Worm (Caenorhabditis elegans): ENCODE data around the gene F52H2.1.
A peak's percentile ranks its signal among the peaks of the same experiment; 100 is the strongest.

F52H2.1 gene

ce11 chrX:2598833-2599279 is 26.0 kb downstream of the F52H2.1 start (continued):
- TF ChIP-seq egl-43 (GFP tag; IDR thresholded peaks at IDR 0.05): peak; percentile 67; the same call in 1 of the 2 replicates
- no peak for TF ChIP-seq madf-5 (GFP tag; IDR thresholded peaks at IDR 0.05)

ce11 chrX:2601025-2601705 is 28.3 kb downstream of the F52H2.1 start:
- TF ChIP-seq pha-4 (GFP tag; IDR thresholded peaks at IDR 0.05) (no peak), pha-4 (tag; optimal IDR thresholded peaks at IDR 0.05) (no peak), attf-4 (tag; optimal IDR thresholded peaks at IDR 0.05) (no peak), hlh-30 (tag; optimal IDR thresholded peaks at IDR 0.05; ENCODE audit: insufficient read depth) (peak; percentile 1), aha-1 (tag) (peak; percentile 79), unc-62 (GFP tag; optimal IDR thresholded peaks at IDR 0.05 in 1 of 2) (peak in 1 of 2 experiments; percentile 69), unc-62 (tag; optimal IDR thresholded peaks at IDR 0.05) (no peak), Y105C5A.15 (GFP tag; IDR thresholded peaks at IDR 0.05) (no peak), hif-1 (tag; optimal IDR thresholded peaks at IDR 0.05) (peak in 1 of 2 experiments; percentile 12), madf-5 (GFP tag; IDR thresholded peaks at IDR 0.05) (no peak), Y5F2A.4 (GFP tag; optimal IDR thresholded peaks at IDR 0.05) (no peak)

ce11 chrX:2604358-2605016 is 31.6 kb downstream of the F52H2.1 start:
- TF ChIP-seq lin-38 (GFP tag; IDR thresholded peaks at IDR 0.05) (no peak), nhr-237 (tag; optimal IDR thresholded peaks at IDR 0.05) (no peak), lsy-2 (tag; optimal IDR thresholded peaks at IDR 0.05) (peak in 1 of 2 experiments; percentile 4), Y75B8A.6 (GFP tag; IDR thresholded peaks at IDR 0.05) (no peak), hlh-30 (tag; optimal IDR thresholded peaks at IDR 0.05; ENCODE audit: insufficient read depth) (no peak), F37D6.2 (tag; optimal IDR thresholded peaks at IDR 0.05) (no peak), lin-1 (GFP tag; IDR thresholded peaks at IDR 0.05) (no peak), mdt-29 (GFP tag; IDR thresholded peaks at IDR 0.05) (no peak), D1046.2 (GFP tag; IDR thresholded peaks at IDR 0.05) (no peak), fkh-10 (GFP tag; optimal IDR thresholded peaks at IDR 0.05) (peak; percentile 23), cey-2 (tag; optimal IDR thresholded peaks at IDR 0.05; ENCODE audit: borderline replicate concordance, insufficient read depth) (no peak), ztf-7 (tag; optimal IDR thresholded peaks at IDR 0.05) (no peak), nhr-6 (tag; optimal IDR thresholded peaks at IDR 0.05) (no peak), lir-3 (tag; optimal IDR thresholded peaks at IDR 0.05) (no peak), dve-1 (tag; optimal IDR thresholded peaks at IDR 0.05; ENCODE audit: insufficient read depth) (peak; percentile 36), vab-7 (GFP tag; IDR thresholded peaks at IDR 0.05) (no peak), ces-1 (GFP tag; optimal IDR thresholded peaks at IDR 0.05) (no peak), F49E8.2 (tag; optimal IDR thresholded peaks at IDR 0.05; ENCODE audit: borderline replicate concordance) (no peak), T26A8.4 (GFP tag; IDR thresholded peaks at IDR 0.05) (no peak), hif-1 (tag; optimal IDR thresholded peaks at IDR 0.05) (no peak), sdz-12 (GFP tag; optimal IDR thresholded peaks at IDR 0.05) (no peak), aha-1 (tag) (peak; percentile 95), ama-1 (optimal IDR thresholded peaks at IDR 0.05) (no peak), zip-2 (tag; optimal IDR thresholded peaks at IDR 0.05) (no peak), unc-130 (GFP tag; optimal IDR thresholded peaks at IDR 0.05) (no peak), nhr-111 (GFP tag; optimal IDR thresholded peaks at IDR 0.05) (no peak), lin-15B (tag; optimal IDR thresholded peaks at IDR 0.05) (no peak), zag-1 (tag; optimal IDR thresholded peaks at IDR 0.05) (no peak), daf-8 (GFP tag; IDR thresholded peaks at IDR 0.05) (no peak), jun-1 (tag; optimal IDR thresholded peaks at IDR 0.05) (no peak), unc-62 (GFP tag; optimal IDR thresholded peaks at IDR 0.05 in 1 of 2) (peak in 1 of 2 experiments; percentile 13), unc-62 (tag; optimal IDR thresholded peaks at IDR 0.05) (no peak), unc-39 (tag; optimal IDR thresholded peaks at IDR 0.05) (no peak), nhr-48 (tag; optimal IDR thresholded peaks at IDR 0.05) (no peak), F10B5.3 (tag; optimal IDR thresholded peaks at IDR 0.05) (no peak)
